Worm (Caenorhabditis elegans) whole organism, L4 larva: Measurements from ENCODE around the gene gstk-1.

ENCODE experiments used
- F10B5.3 ChIP-seq: sonication (generic microtip); optimal IDR thresholded peaks from 2 replicates; lab custom pipeline; 2016; ENCODE audit warnings: mild to moderate bottlenecking, missing genetic modification characterization, missing compliant biosample characterization
- F26F4.8 ChIP-seq: fragments of 200-800 bp; sonication (Bioruptor generic); conservative IDR thresholded peaks from 2 replicates; pipeline ENCODE4 v1.3.6; 2022; ENCODE audit warnings: missing genetic modification characterization, missing compliant biosample characterization
- F37D6.2 ChIP-seq: sonication (generic microtip); optimal IDR thresholded peaks from 2 replicates; lab custom pipeline; 2016; ENCODE audit warnings: mild to moderate bottlenecking, missing genetic modification characterization, missing compliant biosample characterization
- F44E2.7 ChIP-seq: fragments of 200-800 bp; sonication (Bioruptor generic); IDR thresholded peaks from 2 replicates; pipeline ENCODE4 v2.1.2; 2022; ENCODE audit warnings: missing genetic modification characterization, missing compliant biosample characterization
- R02D3.7 ChIP-seq: fragments of 150-350 bp; sonication (generic microtip); optimal IDR thresholded peaks from 3 replicates; lab custom pipeline; 2014; ENCODE audit warnings: missing biosample characterization, missing genetic modification characterization
- Y105C5A.15 ChIP-seq: fragments of 200-800 bp; sonication (Bioruptor generic); IDR thresholded peaks from 2 replicates; pipeline ENCODE4 v1.3.6; 2022; ENCODE audit warnings: missing genetic modification characterization, missing compliant biosample characterization
- Y48G9A.11 ChIP-seq: fragments of 200-800 bp; sonication (Bioruptor generic); IDR thresholded peaks from 2 replicates; pipeline ENCODE4 v1.3.6; 2022; ENCODE audit warnings: missing genetic modification reagents, missing genetic modification characterization, missing compliant biosample characterization
- Y5F2A.4 ChIP-seq: fragments of 200-800 bp; sonication (Bioruptor generic); optimal IDR thresholded peaks from 2 replicates; lab custom pipeline; 2018; ENCODE audit warnings: mild to moderate bottlenecking, missing genetic modification characterization, missing compliant biosample characterization
- ZK337.2 ChIP-seq: fragments of 200-800 bp; sonication (Bioruptor generic); IDR thresholded peaks from 2 replicates; pipeline ENCODE4 v1.3.6; 2022; ENCODE audit warnings: missing genetic modification reagents, missing genetic modification characterization, missing compliant biosample characterization
- aha-1 ChIP-seq: fragments of 150-350 bp; peaks from one replicate; lab custom pipeline; 2014; ENCODE audit warnings: missing biosample characterization, missing genetic modification characterization
- ama-1 ChIP-seq: fragments of 150-350 bp; optimal IDR thresholded peaks from 2 replicates; lab custom pipeline; 2014; ENCODE audit warnings: inconsistent platforms, mixed read lengths
- arid-1 ChIP-seq: fragments of 200-800 bp; sonication (Bioruptor generic); conservative IDR thresholded peaks from 2 replicates; pipeline ENCODE4 v1.3.6; 2022; ENCODE audit warnings: missing genetic modification reagents, missing genetic modification characterization, missing compliant biosample characterization
- ceh-28 ChIP-seq: fragments of 150-350 bp; optimal IDR thresholded peaks from 2 replicates; lab custom pipeline; 2014; ENCODE audit warnings: missing biosample characterization, missing genetic modification reagents, missing genetic modification characterization
- ceh-62 ChIP-seq: sonication (generic microtip); optimal IDR thresholded peaks from 2 replicates; lab custom pipeline; 2017; ENCODE audit warnings: missing biosample characterization, missing genetic modification characterization
- ceh-82 ChIP-seq: sonication (generic microtip); optimal IDR thresholded peaks from 2 replicates; lab custom pipeline; 2017; ENCODE audit warnings: missing biosample characterization, missing genetic modification characterization
- daf-16 ChIP-seq, 3 experiments: sonication (generic microtip); optimal IDR thresholded peaks; 2 replicates each; lab custom pipeline; 2016 to 2017; ENCODE audit warnings: missing genetic modification characterization in 3 of 3, missing genetic modification reagents in 3 of 3, mild to moderate bottlenecking in 2 of 3, missing compliant biosample characterization in 2 of 3, missing biosample characterization in 1 of 3, moderate library complexity in 1 of 3
- dmd-6 ChIP-seq: fragments of 200-800 bp; sonication (Bioruptor generic); IDR thresholded peaks from 2 replicates; pipeline ENCODE4 v1.3.6; 2022; ENCODE audit warnings: missing genetic modification reagents, missing genetic modification characterization, missing compliant biosample characterization
- dmd-9 ChIP-seq: fragments of 200-800 bp; sonication (Bioruptor generic); IDR thresholded peaks from 2 replicates; pipeline ENCODE4 v1.3.6; 2022; ENCODE audit warnings: missing genetic modification reagents, missing genetic modification characterization, missing compliant biosample characterization
- dve-1 ChIP-seq: sonication (generic microtip); optimal IDR thresholded peaks from 2 replicates; lab custom pipeline; 2017; ENCODE audit warnings: antibody characterized with exemption, mild to moderate bottlenecking, missing genetic modification characterization, missing compliant biosample characterization; ENCODE audit not compliant: insufficient read depth
- egl-27 ChIP-seq: sonication (generic microtip); optimal IDR thresholded peaks from 3 replicates; lab custom pipeline; 2017; ENCODE audit warnings: missing biosample characterization, missing genetic modification reagents, missing genetic modification characterization
- egl-43 ChIP-seq: fragments of 200-800 bp; sonication (Bioruptor generic); IDR thresholded peaks from 2 replicates; pipeline ENCODE4 v1.3.6; 2022; ENCODE audit warnings: missing genetic modification reagents, missing genetic modification characterization, missing compliant biosample characterization
- fos-1 ChIP-seq: fragments of 150-350 bp; optimal IDR thresholded peaks from 2 replicates; lab custom pipeline; 2014; ENCODE audit warnings: missing biosample characterization, missing genetic modification characterization
- hlh-11 ChIP-seq: fragments of 200-800 bp; sonication (Bioruptor generic); optimal IDR thresholded peaks from 2 replicates; lab custom pipeline; 2018; ENCODE audit warnings: mild to moderate bottlenecking, missing genetic modification characterization, missing compliant biosample characterization
- hlh-30 ChIP-seq: sonication (generic microtip); optimal IDR thresholded peaks from 2 replicates; lab custom pipeline; 2017; ENCODE audit warnings: antibody characterized with exemption, mild to moderate bottlenecking, missing genetic modification characterization, missing compliant biosample characterization; ENCODE audit not compliant: insufficient read depth
- mdl-1 ChIP-seq, 2 experiments: fragments of 150-350 bp in 1 of 2; sonication (generic microtip) in 1 of 2; optimal IDR thresholded peaks; 2 replicates each; lab custom pipeline; 2014 to 2017; ENCODE audit warnings: missing biosample characterization in 2 of 2, missing genetic modification characterization in 2 of 2
- mdt-29 ChIP-seq: fragments of 200-800 bp; sonication (Bioruptor generic); IDR thresholded peaks from 2 replicates; pipeline ENCODE4 v1.3.6; 2022; ENCODE audit warnings: missing genetic modification reagents, missing genetic modification characterization, missing compliant biosample characterization
- mes-2 ChIP-seq: sonication (generic microtip); optimal IDR thresholded peaks from 2 replicates; lab custom pipeline; 2016; ENCODE audit warnings: missing genotype, mild to moderate bottlenecking, missing genetic modification characterization, missing compliant biosample characterization; ENCODE audit not compliant: poor library complexity, severe bottlenecking
- mxl-3 ChIP-seq: fragments of 200-800 bp; sonication (Bioruptor generic); optimal IDR thresholded peaks from 2 replicates; lab custom pipeline; 2018; ENCODE audit warnings: mild to moderate bottlenecking, missing genetic modification characterization, missing compliant biosample characterization
- nhr-10 ChIP-seq: fragments of 150-350 bp; optimal IDR thresholded peaks from 2 replicates; lab custom pipeline; 2014; ENCODE audit warnings: missing biosample characterization, missing genetic modification characterization
- nhr-11 ChIP-seq: fragments of 150-350 bp; optimal IDR thresholded peaks from 2 replicates; lab custom pipeline; 2014; ENCODE audit warnings: missing biosample characterization, missing genetic modification characterization
- nhr-28 ChIP-seq: fragments of 150-350 bp; optimal IDR thresholded peaks from 2 replicates; lab custom pipeline; 2014; ENCODE audit warnings: missing biosample characterization, missing genetic modification characterization
- nhr-41 ChIP-seq: fragments of 200-800 bp; sonication (Bioruptor generic); IDR thresholded peaks from 2 replicates; pipeline ENCODE4 v1.3.6; 2022; ENCODE audit warnings: missing genetic modification reagents, missing genetic modification characterization, missing compliant biosample characterization
- nhr-42 ChIP-seq: fragments of 200-800 bp; sonication (Bioruptor generic); IDR thresholded peaks from 2 replicates; pipeline ENCODE4 v1.3.6; 2022; ENCODE audit warnings: missing genetic modification characterization, missing compliant biosample characterization
- nhr-48 ChIP-seq: sonication (generic microtip); optimal IDR thresholded peaks from 2 replicates; lab custom pipeline; 2016; ENCODE audit warnings: mild to moderate bottlenecking, missing genetic modification characterization, missing compliant biosample characterization
- nhr-6 ChIP-seq: fragments of 150-350 bp; optimal IDR thresholded peaks from 2 replicates; lab custom pipeline; 2014; ENCODE audit warnings: missing biosample characterization, missing genetic modification characterization
- php-3 ChIP-seq: fragments of 200-800 bp; sonication (Bioruptor generic); IDR thresholded peaks from 2 replicates; pipeline ENCODE4 v1.3.6; 2022; ENCODE audit warnings: missing genetic modification reagents, missing genetic modification characterization, missing compliant biosample characterization
- pqm-1 ChIP-seq: sonication (generic microtip); optimal IDR thresholded peaks from 2 replicates; lab custom pipeline; 2017; ENCODE audit warnings: missing biosample characterization, missing genetic modification characterization
- rbr-2 ChIP-seq: sonication (generic microtip); optimal IDR thresholded peaks from 2 replicates; lab custom pipeline; 2016; ENCODE audit warnings: missing genotype, missing genetic modification characterization, missing compliant biosample characterization
- saeg-2 ChIP-seq: fragments of 200-800 bp; sonication (Bioruptor generic); IDR thresholded peaks from 2 replicates; pipeline ENCODE4 v1.3.6; 2022; ENCODE audit warnings: missing genetic modification reagents, missing genetic modification characterization, missing compliant biosample characterization
- sdz-12 ChIP-seq: fragments of 200-800 bp; sonication (Bioruptor generic); optimal IDR thresholded peaks from 2 replicates; lab custom pipeline; 2018; ENCODE audit warnings: mild to moderate bottlenecking, missing genetic modification characterization, missing compliant biosample characterization
- snpc-4 ChIP-seq: fragments of 150-350 bp; optimal IDR thresholded peaks from 2 replicates; lab custom pipeline; 2014; ENCODE audit warnings: missing biosample characterization, missing genetic modification characterization
- tag-97 ChIP-seq: fragments of 200-800 bp; sonication (Bioruptor generic); IDR thresholded peaks from 2 replicates; pipeline ENCODE4 v1.3.6; 2022; ENCODE audit warnings: missing genetic modification characterization, missing compliant biosample characterization
- unc-130 ChIP-seq: sonication (generic microtip); optimal IDR thresholded peaks from 2 replicates; lab custom pipeline; 2016; ENCODE audit warnings: missing genetic modification reagents, missing genetic modification characterization, missing compliant biosample characterization
- unc-62 ChIP-seq, 3 experiments: fragments of 150-350 bp in 1 of 3; sonication (generic microtip); optimal IDR thresholded peaks in 2 of 3; peaks in 1 of 3; 1 replicate in 1 of 3; 2 replicates in 2 of 3; lab custom pipeline; 2014 to 2017; ENCODE audit warnings: missing biosample characterization in 3 of 3, missing genetic modification characterization in 3 of 3, missing genetic modification reagents in 3 of 3, missing genotype in 1 of 3
- vab-7 ChIP-seq: fragments of 200-800 bp; sonication (Bioruptor generic); IDR thresholded peaks from 2 replicates; pipeline ENCODE4 v1.3.6; 2022; ENCODE audit warnings: missing genetic modification reagents, missing genetic modification characterization, missing compliant biosample characterization

gstk-1 gene

DNA sequence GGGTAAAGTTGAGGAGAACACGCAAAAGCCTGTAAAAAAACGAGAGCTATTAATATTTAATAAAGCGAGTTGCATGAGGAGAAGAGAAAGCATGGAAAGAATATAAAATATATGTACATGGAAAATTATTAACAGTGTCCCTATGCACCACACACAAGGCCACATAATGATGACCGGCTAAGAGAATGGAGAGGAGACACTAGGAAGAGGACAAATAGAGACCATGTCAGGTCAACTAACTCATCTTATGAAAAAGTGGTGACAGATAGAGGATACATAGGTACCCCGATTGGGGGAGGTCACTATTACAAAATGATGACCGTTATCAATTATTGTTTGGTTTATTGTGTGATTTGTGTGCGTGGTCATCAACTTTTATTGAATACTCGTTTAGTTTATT, 12.1 kb upstream of the gstk-1 start, which contains the start of gene fzr-1 (continued):
- TF ChIP-seq pqm-1 (tag; lab: Kevin White, UChicago), result no peak
- TF ChIP-seq, all 104 proteins: peak for 2

DNA sequence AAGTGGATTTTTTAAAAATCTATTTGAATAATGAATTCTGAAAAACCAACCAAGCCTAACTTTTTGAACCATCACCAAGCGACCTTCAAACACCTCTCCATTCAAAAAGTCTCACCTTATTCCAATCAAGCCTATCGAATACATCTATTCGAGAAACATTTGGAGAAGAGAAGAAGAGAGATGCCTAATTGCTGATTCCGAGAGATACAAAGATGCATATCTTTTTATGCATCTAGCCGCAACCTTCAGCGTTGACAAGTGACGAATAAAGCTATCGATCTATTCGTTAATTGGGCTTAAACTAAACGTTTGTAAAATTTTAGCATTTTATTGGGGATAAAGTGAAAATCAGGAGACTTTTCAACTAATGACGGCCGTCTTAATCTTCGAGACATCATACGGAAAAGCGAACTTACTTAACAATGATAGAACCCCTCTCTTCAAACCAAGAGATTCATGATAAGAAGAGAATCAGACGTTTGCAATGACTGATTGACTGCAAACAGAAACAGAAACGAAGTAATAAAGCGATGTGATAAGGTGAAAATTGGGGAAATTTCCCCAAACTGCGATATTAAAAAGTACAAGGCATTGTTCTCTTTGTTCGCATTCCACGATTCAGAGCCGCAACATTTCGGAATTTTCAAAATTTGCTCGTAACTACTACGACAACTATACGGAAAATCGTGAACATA, 11.4 kb upstream of the gstk-1 start:
- TF ChIP-seq hlh-30 (tag; lab: Kevin White, UChicago), result no peak
- peak; percentile 77 for TF ChIP-seq nhr-28 (tag; lab: Kevin White, UChicago)
- no peak for TF ChIP-seq daf-16 (GFP tag; optimal IDR thresholded peaks at IDR 0.05; lab: Kevin White, UChicago)
- TF ChIP-seq daf-16 (tag; optimal IDR thresholded peaks at IDR 0.05; lab: Kevin White, UChicago), result peak; percentile 8
- TF ChIP-seq ama-1 (lab: Kevin White, UChicago), result no peak
- peak in 1 of 2 experiments; percentile 70 for TF ChIP-seq unc-62 (GFP tag; optimal IDR thresholded peaks at IDR 0.05 in 1 of 2; lab: Kevin White, UChicago)
- TF ChIP-seq unc-62 (tag; optimal IDR thresholded peaks at IDR 0.05; lab: Kevin White, UChicago), result no peak
- no peak for TF ChIP-seq fos-1 (tag; lab: Kevin White, UChicago)
- TF ChIP-seq aha-1 (tag; lab: Kevin White, UChicago), result peak; percentile 50
- TF ChIP-seq pqm-1 (tag; lab: Kevin White, UChicago), result peak; percentile 85
- TF ChIP-seq arid-1 (GFP tag; lab: Robert Waterston, UW), result no peak
- no peak for TF ChIP-seq Y48G9A.11 (GFP tag; lab: Robert Waterston, UW)
- TF ChIP-seq dmd-6 (GFP tag; lab: Robert Waterston, UW), result peak; percentile 52
- TF ChIP-seq hlh-11 (tag; lab: Kevin White, UChicago), result peak; percentile 32
- TF ChIP-seq mxl-3 (GFP tag; lab: Kevin White, UChicago), result peak; percentile 6
- TF ChIP-seq ceh-82 (tag; lab: Kevin White, UChicago), result no peak
- peak; percentile 51 for TF ChIP-seq dve-1 (tag; lab: Kevin White, UChicago)

DNA sequence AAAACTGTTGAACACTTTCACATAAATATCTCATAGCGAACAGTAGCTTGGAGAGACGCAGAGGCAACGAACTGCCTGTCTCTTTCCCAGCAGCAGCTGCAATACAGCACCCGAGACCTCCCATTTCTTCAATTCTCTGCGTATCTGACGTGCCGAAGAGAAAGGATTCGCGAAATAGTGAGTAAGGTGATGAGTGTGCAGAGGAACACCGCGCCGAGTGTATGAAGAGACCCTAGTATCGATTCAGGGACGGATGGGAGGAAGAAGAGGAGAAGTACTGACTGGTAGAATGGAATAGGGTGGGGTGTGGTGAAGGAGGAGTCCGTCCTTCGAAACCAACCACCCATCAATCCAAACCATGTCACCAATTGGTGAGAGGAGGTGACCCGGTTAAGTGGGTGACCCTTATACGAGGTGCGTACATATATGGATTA, 10.4 kb upstream of the gstk-1 start:
- peak; percentile 86 for TF ChIP-seq mxl-3 (GFP tag; lab: Kevin White, UChicago)
- no peak for TF ChIP-seq nhr-42 (GFP tag; lab: Robert Waterston, UW)
- peak; percentile 45 for TF ChIP-seq nhr-6 (tag; lab: Kevin White, UChicago)
- no peak for TF ChIP-seq Y48G9A.11 (GFP tag; lab: Robert Waterston, UW)
- TF ChIP-seq sdz-12 (GFP tag; lab: Kevin White, UChicago), result no peak
- TF ChIP-seq ceh-28, result peak; percentile 76
- TF ChIP-seq snpc-4 (tag; lab: Kevin White, UChicago), result no peak
- no peak for TF ChIP-seq mdt-29 (GFP tag; lab: Robert Waterston, UW)
- TF ChIP-seq F37D6.2 (tag; lab: Kevin White, UChicago), result peak; percentile 0
- peak; percentile 94 for TF ChIP-seq nhr-11 (tag; lab: Kevin White, UChicago)
- TF ChIP-seq fos-1 (tag; lab: Kevin White, UChicago), result no peak
- TF ChIP-seq Y5F2A.4 (GFP tag; lab: Kevin White, UChicago), result no peak
- peak; percentile 87 for TF ChIP-seq hlh-30 (tag; lab: Kevin White, UChicago)
- TF ChIP-seq unc-130 (GFP tag; lab: Kevin White, UChicago), result no peak
- peak in 1 of 2 experiments; percentile 74 for TF ChIP-seq mdl-1 (tag; optimal IDR thresholded peaks at IDR 0.05; lab: Kevin White, UChicago)
- no peak for TF ChIP-seq F26F4.8
- TF ChIP-seq ceh-62 (tag; lab: Kevin White, UChicago), result no peak
- TF ChIP-seq Y105C5A.15, result no peak
- TF ChIP-seq rbr-2 (tag; lab: Kevin White, UChicago), result peak; percentile 77
- 0 out of 2 replicates have a peak, but pooled peaks have one; percentile 44 for TF ChIP-seq saeg-2 (GFP tag; lab: Robert Waterston, UW)
- peak; percentile 36 for TF ChIP-seq nhr-48 (tag; lab: Kevin White, UChicago)
- no peak for TF ChIP-seq tag-97
- TF ChIP-seq nhr-10 (tag; lab: Kevin White, UChicago), result no peak
- peak; percentile 23 for TF ChIP-seq F10B5.3
- no peak for TF ChIP-seq vab-7
- peak; percentile 72 for TF ChIP-seq mes-2 (tag; lab: Kevin White, UChicago)
- no peak for TF ChIP-seq egl-27 (tag; lab: Kevin White, UChicago)
- TF ChIP-seq R02D3.7 (tag; lab: Kevin White, UChicago), result no peak
- TF ChIP-seq nhr-41, result no peak
- TF ChIP-seq F44E2.7, result no peak
- peak; percentile 62 for TF ChIP-seq egl-43 (GFP tag; lab: Robert Waterston, UW)
- peak; percentile 60 for TF ChIP-seq dmd-6 (GFP tag; lab: Robert Waterston, UW)
- TF ChIP-seq dmd-9 (GFP tag; lab: Robert Waterston, UW), result no peak
- TF ChIP-seq php-3 (GFP tag; lab: Robert Waterston, UW), result no peak
- TF ChIP-seq ZK337.2 (GFP tag; lab: Robert Waterston, UW), result no peak
